Worm (Caenorhabditis elegans): ENCODE data around the gene T18D3.1.

T18D3.1 gene

ce11 chrX:12458021-12458420 lies 3.5 kb downstream of the T18D3.1 start (continued):
- TF ChIP-seq skn-1 (tag; optimal IDR thresholded peaks at IDR 0.05) (peak; percentile 48), mef-2 (tag; optimal IDR thresholded peaks at IDR 0.05) (no peak), efl-1 (optimal IDR thresholded peaks at IDR 0.05) (peak in 1 of 2 experiments; percentile 13), efl-1 (GFP tag; optimal IDR thresholded peaks at IDR 0.05 in 1 of 2) (peak in 1 of 2 experiments; percentile 50), nhr-19 (GFP tag; conservative IDR thresholded peaks at IDR 0.05) (peak; percentile 57), pax-3 (tag; optimal IDR thresholded peaks at IDR 0.05) (no peak), fkh-4 (tag; optimal IDR thresholded peaks at IDR 0.05; ENCODE audit: borderline replicate concordance) (no peak), aly-2 (tag; optimal IDR thresholded peaks at IDR 0.05) (no peak), unc-86 (tag; optimal IDR thresholded peaks at IDR 0.05) (no peak), grh-1 (GFP tag; IDR thresholded peaks at IDR 0.05) (no peak), egl-27 (tag; optimal IDR thresholded peaks at IDR 0.05) (no peak), nhr-76 (tag; optimal IDR thresholded peaks at IDR 0.05) (no peak), zip-4 (GFP tag; optimal IDR thresholded peaks at IDR 0.05) (no peak), ztf-4 (tag; optimal IDR thresholded peaks at IDR 0.05) (no peak), unc-130 (tag; optimal IDR thresholded peaks at IDR 0.05) (no peak), efl-3 (GFP tag; optimal IDR thresholded peaks at IDR 0.05) (no peak), irx-1 (tag; optimal IDR thresholded peaks at IDR 0.05) (peak; percentile 20), jun-1 (tag; optimal IDR thresholded peaks at IDR 0.05) (peak; percentile 31), zag-1 (tag; optimal IDR thresholded peaks at IDR 0.05) (no peak), snu-23 (GFP tag; optimal IDR thresholded peaks at IDR 0.05) (peak; percentile 67), tlp-1 (tag; optimal IDR thresholded peaks at IDR 0.05) (no peak), nhr-90 (tag; optimal IDR thresholded peaks at IDR 0.05; ENCODE audit: poor library complexity) (peak; percentile 74), Y116A8C.19 (tag; optimal IDR thresholded peaks at IDR 0.05; ENCODE audit: borderline replicate concordance) (no peak), sup-37 (GFP tag; optimal IDR thresholded peaks at IDR 0.05) (peak; percentile 20), fkh-10 (GFP tag; optimal IDR thresholded peaks at IDR 0.05) (no peak), unc-98 (GFP tag; IDR thresholded peaks at IDR 0.05) (no peak), pqm-1 (tag; optimal IDR thresholded peaks at IDR 0.05) (no peak), F16B12.6 (tag; optimal IDR thresholded peaks at IDR 0.05) (no peak), nhr-11 (tag; optimal IDR thresholded peaks at IDR 0.05) (no peak), rnt-1 (tag; optimal IDR thresholded peaks at IDR 0.05) (peak; percentile 53), ceh-63 (GFP tag; optimal IDR thresholded peaks at IDR 0.05) (no peak), tbx-2 (tag; optimal IDR thresholded peaks at IDR 0.05) (peak; percentile 7), mdl-1 (tag; optimal IDR thresholded peaks at IDR 0.05) (peak in 1 of 2 experiments; percentile 35), hpl-2 (GFP tag; optimal IDR thresholded peaks at IDR 0.05) (no peak), lin-39 (tag; optimal IDR thresholded peaks at IDR 0.05) (peak; percentile 9), C04F5.9 (tag; optimal IDR thresholded peaks at IDR 0.05) (no peak), nhr-77 (tag; optimal IDR thresholded peaks at IDR 0.05) (no peak), lsy-2 (tag; optimal IDR thresholded peaks at IDR 0.05) (peak in 1 of 2 experiments; percentile 38), lin-35 (GFP tag; optimal IDR thresholded peaks at IDR 0.05) (peak in 1 of 2 experiments; percentile 65), snpc-4 (tag; optimal IDR thresholded peaks at IDR 0.05) (no peak), unc-62 (GFP tag; optimal IDR thresholded peaks at IDR 0.05) (no peak), alr-1 (tag; optimal IDR thresholded peaks at IDR 0.05; ENCODE audit: borderline replicate concordance) (no peak), C16A3.4 (tag; optimal IDR thresholded peaks at IDR 0.05) (peak; percentile 56), ces-1 (GFP tag; optimal IDR thresholded peaks at IDR 0.05) (no peak), fos-1 (tag; optimal IDR thresholded peaks at IDR 0.05) (no peak), nhr-237 (tag; optimal IDR thresholded peaks at IDR 0.05) (no peak), nhr-28 (tag; optimal IDR thresholded peaks at IDR 0.05) (no peak), vab-15 (tag; optimal IDR thresholded peaks at IDR 0.05) (no peak), nhr-84 (tag; optimal IDR thresholded peaks at IDR 0.05) (no peak), pag-3 (tag; optimal IDR thresholded peaks at IDR 0.05; ENCODE audit: borderline replicate concordance, insufficient read depth) (no peak)

Data from whole organism, L1 larva.